Worm (Caenorhabditis elegans) whole organism, mixed stage, embryonic: ENCODE data around the gene sto-2.
A peak's percentile ranks its signal among the peaks of the same experiment; 100 is the strongest.

Source experiments
- mls-2 ChIP-seq: sonication (generic microtip); optimal IDR thresholded peaks from 2 replicates; lab custom pipeline; 2016; ENCODE audit warnings: mild to moderate bottlenecking, missing genetic modification characterization, moderate library complexity, missing compliant biosample characterization
- unc-62 ChIP-seq: fragments of 150-350 bp; optimal IDR thresholded peaks from 2 replicates; lab custom pipeline; 2014; ENCODE audit warnings: missing biosample characterization, missing genetic modification reagents, missing genetic modification characterization

ce11 chrX:5354022-5354876, 31.1 kb upstream of the sto-2 start, which contains the start of gene pfn-2:
- TF ChIP-seq mls-2 = peak; percentile 75
- TF ChIP-seq unc-62 = no peak
